Worm (Caenorhabditis elegans): Measurements from ENCODE around the gene pmk-3.

DNA sequence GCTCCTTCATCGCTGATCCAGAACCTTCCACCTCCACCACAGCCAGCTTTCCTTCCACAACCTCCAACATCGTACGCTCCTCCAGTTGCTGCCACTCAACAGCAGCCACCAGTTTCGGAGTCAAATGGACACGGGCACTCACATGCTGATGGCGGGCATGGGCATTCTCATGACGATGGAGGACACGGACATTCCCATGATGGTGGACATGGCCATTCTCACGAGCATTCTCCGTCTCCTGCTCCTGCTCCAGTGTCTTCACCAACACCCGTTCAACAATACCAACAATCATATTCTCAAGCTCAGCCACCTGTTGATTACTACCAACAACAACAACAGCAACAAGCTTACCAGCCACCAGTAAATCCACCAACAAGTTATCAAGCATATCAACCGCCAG lies 24.5 kb upstream of the pmk-3 start:
- TF ChIP-seq pros-1 (tag; optimal IDR thresholded peaks at IDR 0.05) (no peak), odd-2 (tag; optimal IDR thresholded peaks at IDR 0.05) (no peak), hlh-15 (tag; optimal IDR thresholded peaks at IDR 0.05) (no peak), ceh-2 (tag; optimal IDR thresholded peaks at IDR 0.05) (no peak), hlh-6 (tag; optimal IDR thresholded peaks at IDR 0.05) (no peak)

All from whole organism, late embryonic.